Worm (Caenorhabditis elegans): ENCODE data around the gene T26C5.4.

DNA sequence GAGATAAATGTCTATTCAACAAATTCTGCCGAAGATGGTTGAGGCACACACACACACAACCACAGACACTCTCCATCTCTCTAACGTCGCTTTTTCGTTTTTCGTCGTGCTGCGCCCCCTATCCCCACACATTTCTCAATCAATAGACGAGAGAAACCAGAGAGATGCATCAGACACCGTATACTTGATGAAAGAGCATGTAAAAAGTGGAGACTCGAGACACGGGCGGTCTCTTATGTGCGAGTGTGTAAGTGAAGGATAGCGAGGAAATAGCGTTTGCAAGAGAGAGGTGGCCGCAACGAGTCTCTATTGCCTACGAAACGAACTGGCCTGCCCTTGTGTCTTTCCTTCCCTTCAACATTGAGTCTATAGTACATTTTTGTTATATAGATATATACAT, 32.5 kb upstream of the T26C5.4 start:
- TF ChIP-seq mcd-1 (GFP tag; IDR thresholded peaks at IDR 0.05) = peak; percentile 66
- TF ChIP-seq dpff-1 (tag; optimal IDR thresholded peaks at IDR 0.05) = no peak
- no peak for TF ChIP-seq F23B12.7 (tag; optimal IDR thresholded peaks at IDR 0.05; ENCODE audit: insufficient read depth)
- TF ChIP-seq T26A5.8 (tag; optimal IDR thresholded peaks at IDR 0.05) = no peak
- TF ChIP-seq F10E7.11 (tag; optimal IDR thresholded peaks at IDR 0.05) = no peak
- TF ChIP-seq rpc-1 (optimal IDR thresholded peaks at IDR 0.05) = no peak
- no peak for TF ChIP-seq rpc-1 (tag; optimal IDR thresholded peaks at IDR 0.05)
